Fruit fly (Drosophila melanogaster): ENCODE measurements around the gene Nepl17.

Nepl17 gene

DNA sequence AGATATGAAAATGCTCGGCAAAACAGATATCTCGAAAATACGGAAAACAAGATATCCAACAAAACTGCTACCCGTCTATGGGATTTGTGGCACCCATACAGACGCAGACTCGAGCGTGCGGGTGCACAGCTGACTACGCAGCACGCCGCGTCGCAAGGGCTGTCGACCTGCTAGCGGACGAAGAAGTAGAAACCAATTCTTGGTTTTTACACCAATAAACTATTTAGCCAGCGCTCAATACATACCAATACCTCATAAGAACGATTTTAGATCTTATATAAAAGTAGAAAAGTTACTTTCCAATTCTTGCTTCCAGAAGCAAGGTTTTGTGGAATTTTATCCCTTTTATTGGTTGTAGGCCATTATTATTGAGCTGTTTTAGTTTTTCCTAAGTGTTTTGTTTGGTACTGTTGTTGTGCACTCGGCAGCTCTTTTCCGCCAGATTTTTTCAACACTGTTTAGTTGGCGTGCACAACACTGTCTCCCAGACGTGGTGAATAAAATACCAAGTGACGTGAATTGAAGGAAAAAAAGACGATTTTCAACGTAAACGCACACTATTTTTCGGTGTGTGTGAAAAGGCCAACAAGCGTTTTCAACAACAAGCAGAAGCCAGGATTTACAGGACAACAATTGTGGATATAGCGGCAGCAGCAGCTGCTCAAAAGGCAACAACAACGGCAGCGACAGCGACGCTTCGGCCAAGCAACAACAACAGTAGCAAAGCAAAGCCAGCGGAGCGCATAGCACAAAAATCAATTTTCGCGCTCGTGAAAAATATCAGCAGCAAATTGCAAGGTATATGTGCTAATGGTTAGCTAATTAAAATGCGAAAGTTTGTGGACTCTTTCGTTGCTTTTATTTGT is 16.1 kb downstream of the Nepl17 start (continued):
- TF ChIP-seq CG8944 (GFP tag; optimal IDR thresholded peaks at IDR 0.05) (peak; percentile 88), prd (optimal IDR thresholded peaks at IDR 0.05) (no peak), prd (GFP tag; IDR thresholded peaks at IDR 0.05) (peak; percentile 74), CG14860 (GFP tag; IDR thresholded peaks at IDR 0.05; ENCODE audit: partially characterized antibody) (no peak), NfI (GFP tag; optimal IDR thresholded peaks at IDR 0.05) (peak; percentile 88), dysf (GFP tag; IDR thresholded peaks at IDR 0.05) (peak; percentile 81), pho (GFP tag; optimal IDR thresholded peaks at IDR 0.05) (peak; percentile 85), Lhr (GFP tag; optimal IDR thresholded peaks at IDR 0.05) (peak; percentile 17), trem (tag; optimal IDR thresholded peaks at IDR 0.05) (peak; percentile 54), Hsf (GFP tag; optimal IDR thresholded peaks at IDR 0.05) (peak; percentile 81), PHDP (tag; optimal IDR thresholded peaks at IDR 0.05) (peak; percentile 82), Deaf1 (tag; optimal IDR thresholded peaks at IDR 0.05) (peak; percentile 48), CG32532 (GFP tag; IDR thresholded peaks at IDR 0.05) (peak; percentile 78), CG17802 (tag; optimal IDR thresholded peaks at IDR 0.05) (peak; percentile 70), CG11723 (GFP tag; optimal IDR thresholded peaks at IDR 0.05) (peak; percentile 71), CG12219 (GFP tag; optimal IDR thresholded peaks at IDR 0.05) (peak; percentile 47), shn (GFP tag; optimal IDR thresholded peaks at IDR 0.05) (peak; percentile 90), Sry-δ (GFP tag; optimal IDR thresholded peaks at IDR 0.05) (peak; percentile 54), chif (GFP tag; optimal IDR thresholded peaks at IDR 0.05) (peak; percentile 66 to 83), CG15601 (tag; optimal IDR thresholded peaks at IDR 0.05) (peak; percentile 28), CG6654 (GFP tag; optimal IDR thresholded peaks at IDR 0.05) (peak; percentile 60), Scr (GFP tag; IDR thresholded peaks at IDR 0.05; ENCODE audit: partially characterized antibody) (no peak), luna (GFP tag; optimal IDR thresholded peaks at IDR 0.05) (peak; percentile 55), CG13296 (GFP tag; optimal IDR thresholded peaks at IDR 0.05) (peak; percentile 78), CG2129 (GFP tag; IDR thresholded peaks at IDR 0.05; ENCODE audit: partially characterized antibody) (no peak), lmd (GFP tag; IDR thresholded peaks at IDR 0.05) (peak; percentile 74), usp (GFP tag; optimal IDR thresholded peaks at IDR 0.05) (no peak), NC2α (GFP tag; optimal IDR thresholded peaks at IDR 0.05) (no peak), gce (GFP tag; IDR thresholded peaks at IDR 0.05) (no peak), CG1832 (GFP tag; optimal IDR thresholded peaks at IDR 0.05) (no peak), CG14441 (GFP tag; IDR thresholded peaks at IDR 0.05) (peak; percentile 78), Fer2 (tag; optimal IDR thresholded peaks at IDR 0.05) (peak; percentile 80), zfh1 (GFP tag; IDR thresholded peaks at IDR 0.05) (peak; percentile 67), ssp (GFP tag; IDR thresholded peaks at IDR 0.05) (peak; percentile 69), Nf-YA (GFP tag; IDR thresholded peaks at IDR 0.05) (0 out of 2 replicates have a peak, but pooled peaks have one; percentile 49), exex (tag; optimal IDR thresholded peaks at IDR 0.05) (peak; percentile 35), Tbp (GFP tag; optimal IDR thresholded peaks at IDR 0.05) (no peak), CG31441 (GFP tag; IDR thresholded peaks at IDR 0.05) (peak; percentile 69), knrl (GFP tag; IDR thresholded peaks at IDR 0.05; ENCODE audit: partially characterized antibody) (no peak), CG30403 (GFP tag; optimal IDR thresholded peaks at IDR 0.05) (peak; percentile 89), insv (GFP tag; optimal IDR thresholded peaks at IDR 0.05) (peak in 1 of 2 experiments; percentile 30), CG4707 (GFP tag; optimal IDR thresholded peaks at IDR 0.05) (no peak), GATAe (GFP tag; conservative IDR thresholded peaks at IDR 0.05) (no peak), Adf1 (GFP tag; IDR thresholded peaks at IDR 0.05) (peak; percentile 62), run (tag; optimal IDR thresholded peaks at IDR 0.05) (no peak), jing (GFP tag; optimal IDR thresholded peaks at IDR 0.05) (peak; percentile 33), Usf (GFP tag; optimal IDR thresholded peaks at IDR 0.05) (peak; percentile 43), Fer3 (tag; optimal IDR thresholded peaks at IDR 0.05) (peak; percentile 84), Bteb2 (GFP tag; optimal IDR thresholded peaks at IDR 0.05) (peak; percentile 69)
